Worm (Caenorhabditis elegans) whole organism, L4 larva: ENCODE data around the gene Y39G8B.5.

Source experiments
- F44E2.7 ChIP-seq: fragments of 200-800 bp; sonication (Bioruptor generic); IDR thresholded peaks from 2 replicates; pipeline ENCODE4 v2.1.2; 2022; ENCODE audit warnings: missing genetic modification characterization, missing compliant biosample characterization
- T26A8.4 ChIP-seq: fragments of 200-800 bp; sonication (Bioruptor generic); IDR thresholded peaks from 2 replicates; pipeline ENCODE4 v1.3.6; 2022; ENCODE audit warnings: missing genetic modification characterization, missing compliant biosample characterization
- Y48G9A.11 ChIP-seq: fragments of 200-800 bp; sonication (Bioruptor generic); IDR thresholded peaks from 2 replicates; pipeline ENCODE4 v1.3.6; 2022; ENCODE audit warnings: missing genetic modification reagents, missing genetic modification characterization, missing compliant biosample characterization
- Y5F2A.4 ChIP-seq: fragments of 200-800 bp; sonication (Bioruptor generic); optimal IDR thresholded peaks from 2 replicates; lab custom pipeline; 2018; ENCODE audit warnings: mild to moderate bottlenecking, missing genetic modification characterization, missing compliant biosample characterization
- aha-1 ChIP-seq: fragments of 150-350 bp; peaks from one replicate; lab custom pipeline; 2014; ENCODE audit warnings: missing biosample characterization, missing genetic modification characterization
- arid-1 ChIP-seq: fragments of 200-800 bp; sonication (Bioruptor generic); conservative IDR thresholded peaks from 2 replicates; pipeline ENCODE4 v1.3.6; 2022; ENCODE audit warnings: missing genetic modification reagents, missing genetic modification characterization, missing compliant biosample characterization
- ceh-20 ChIP-seq: fragments of 200-800 bp; sonication (Bioruptor generic); IDR thresholded peaks from 2 replicates; pipeline ENCODE4 v1.3.6; 2022; ENCODE audit warnings: missing genetic modification reagents, missing genetic modification characterization, missing compliant biosample characterization
- ces-1 ChIP-seq: fragments of 150-350 bp; sonication (generic microtip); optimal IDR thresholded peaks from 4 replicates; lab custom pipeline; 2014; ENCODE audit warnings: missing biosample characterization, missing genetic modification reagents, missing genetic modification characterization
- daf-12 ChIP-seq: fragments of 150-350 bp; optimal IDR thresholded peaks from 2 replicates; lab custom pipeline; 2014; ENCODE audit warnings: missing biosample characterization, missing genetic modification reagents, missing genetic modification characterization
- daf-19 ChIP-seq: fragments of 200-800 bp; sonication (Bioruptor generic); conservative IDR thresholded peaks from 2 replicates; pipeline ENCODE4 v1.3.6; 2022; ENCODE audit warnings: missing genetic modification characterization, missing compliant biosample characterization
- dmd-6 ChIP-seq: fragments of 200-800 bp; sonication (Bioruptor generic); IDR thresholded peaks from 2 replicates; pipeline ENCODE4 v1.3.6; 2022; ENCODE audit warnings: missing genetic modification reagents, missing genetic modification characterization, missing compliant biosample characterization
- egl-43 ChIP-seq: fragments of 200-800 bp; sonication (Bioruptor generic); IDR thresholded peaks from 2 replicates; pipeline ENCODE4 v1.3.6; 2022; ENCODE audit warnings: missing genetic modification reagents, missing genetic modification characterization, missing compliant biosample characterization
- hif-1 ChIP-seq, 2 experiments: sonication (generic microtip); optimal IDR thresholded peaks; 2 replicates each; lab custom pipeline; 2016 to 2017; ENCODE audit warnings: missing compliant biosample characterization in 2 of 2, missing genetic modification characterization in 2 of 2, missing genetic modification reagents in 2 of 2, missing genotype in 2 of 2, mild to moderate bottlenecking in 1 of 2
- hlh-11 ChIP-seq: fragments of 200-800 bp; sonication (Bioruptor generic); optimal IDR thresholded peaks from 2 replicates; lab custom pipeline; 2018; ENCODE audit warnings: mild to moderate bottlenecking, missing genetic modification characterization, missing compliant biosample characterization
- jun-1 ChIP-seq: fragments of 150-350 bp; optimal IDR thresholded peaks from 2 replicates; lab custom pipeline; 2014; ENCODE audit warnings: missing biosample characterization, missing genetic modification reagents, missing genetic modification characterization
- lin-13 ChIP-seq: fragments of 150-350 bp; optimal IDR thresholded peaks from 2 replicates; lab custom pipeline; 2014; ENCODE audit warnings: missing biosample characterization, missing genetic modification reagents, missing genetic modification characterization
- lin-15B ChIP-seq: fragments of 150-350 bp; sonication (generic microtip); optimal IDR thresholded peaks from 3 replicates; lab custom pipeline; 2014; ENCODE audit warnings: missing biosample characterization, missing genetic modification characterization
- madf-5 ChIP-seq, 2 experiments: fragments of 200-800 bp; sonication (Bioruptor generic); IDR thresholded peaks; 2 replicates each; pipeline ENCODE4 v1.3.6; 2022; ENCODE audit warnings: missing compliant biosample characterization in 2 of 2, missing genetic modification characterization in 2 of 2
- mdl-1 ChIP-seq, 2 experiments: fragments of 150-350 bp in 1 of 2; sonication (generic microtip) in 1 of 2; optimal IDR thresholded peaks; 2 replicates each; lab custom pipeline; 2014 to 2017; ENCODE audit warnings: missing biosample characterization in 2 of 2, missing genetic modification characterization in 2 of 2
- mep-1 ChIP-seq: fragments of 150-350 bp; sonication (generic microtip); optimal IDR thresholded peaks from 3 replicates; lab custom pipeline; 2014; ENCODE audit warnings: missing biosample characterization, missing genetic modification characterization
- mxl-2 ChIP-seq: fragments of 200-800 bp; sonication (Bioruptor generic); conservative IDR thresholded peaks from 2 replicates; pipeline ENCODE4 v1.3.6; 2022; ENCODE audit warnings: missing genetic modification reagents, missing genetic modification characterization, missing compliant biosample characterization
- mxl-3 ChIP-seq: fragments of 200-800 bp; sonication (Bioruptor generic); optimal IDR thresholded peaks from 2 replicates; lab custom pipeline; 2018; ENCODE audit warnings: mild to moderate bottlenecking, missing genetic modification characterization, missing compliant biosample characterization
- nhr-111 ChIP-seq: fragments of 200-800 bp; sonication (Bioruptor generic); optimal IDR thresholded peaks from 2 replicates; lab custom pipeline; 2018; ENCODE audit warnings: mild to moderate bottlenecking, missing genetic modification characterization, missing compliant biosample characterization
- nhr-237 ChIP-seq: sonication (generic microtip); optimal IDR thresholded peaks from 2 replicates; lab custom pipeline; 2017; ENCODE audit warnings: missing biosample characterization, missing genetic modification characterization
- nhr-28 ChIP-seq: fragments of 150-350 bp; optimal IDR thresholded peaks from 2 replicates; lab custom pipeline; 2014; ENCODE audit warnings: missing biosample characterization, missing genetic modification characterization
- nhr-48 ChIP-seq: sonication (generic microtip); optimal IDR thresholded peaks from 2 replicates; lab custom pipeline; 2016; ENCODE audit warnings: mild to moderate bottlenecking, missing genetic modification characterization, missing compliant biosample characterization
- nhr-77 ChIP-seq: fragments of 150-350 bp; optimal IDR thresholded peaks from 2 replicates; lab custom pipeline; 2014; ENCODE audit warnings: missing biosample characterization, missing genetic modification characterization
- saeg-2 ChIP-seq: fragments of 200-800 bp; sonication (Bioruptor generic); IDR thresholded peaks from 2 replicates; pipeline ENCODE4 v1.3.6; 2022; ENCODE audit warnings: missing genetic modification reagents, missing genetic modification characterization, missing compliant biosample characterization
- set-16 ChIP-seq: fragments of 200-800 bp; sonication (Bioruptor generic); IDR thresholded peaks from 2 replicates; pipeline ENCODE4 v1.3.6; 2022; ENCODE audit warnings: missing genetic modification reagents, missing genetic modification characterization, missing compliant biosample characterization
- snpc-1.2 ChIP-seq: fragments of 200-800 bp; sonication (Bioruptor generic); IDR thresholded peaks from 2 replicates; pipeline ENCODE4 v1.3.6; 2022; ENCODE audit warnings: missing genetic modification reagents, missing genetic modification characterization, missing compliant biosample characterization
- tra-1 ChIP-seq: fragments of 200-800 bp; sonication (Bioruptor generic); IDR thresholded peaks from 2 replicates; pipeline ENCODE4 v1.3.6; 2022; ENCODE audit warnings: missing genetic modification reagents, missing genetic modification characterization, missing compliant biosample characterization
- unc-39 ChIP-seq: sonication (generic microtip); optimal IDR thresholded peaks from 2 replicates; lab custom pipeline; 2017; ENCODE audit warnings: missing biosample characterization, missing genetic modification characterization
- zfp-3 ChIP-seq: fragments of 200-800 bp; sonication (Bioruptor generic); conservative IDR thresholded peaks from 2 replicates; pipeline ENCODE4 v1.3.6; 2022; ENCODE audit warnings: missing genetic modification reagents, missing genetic modification characterization, missing compliant biosample characterization
- ztf-11 ChIP-seq: fragments of 150-350 bp; optimal IDR thresholded peaks from 2 replicates; lab custom pipeline; 2014; ENCODE audit warnings: missing biosample characterization, missing genetic modification characterization
- ztf-7 ChIP-seq: fragments of 150-350 bp; optimal IDR thresholded peaks from 2 replicates; lab custom pipeline; 2014; ENCODE audit warnings: missing biosample characterization, missing genetic modification characterization

Y39G8B.5 gene

DNA sequence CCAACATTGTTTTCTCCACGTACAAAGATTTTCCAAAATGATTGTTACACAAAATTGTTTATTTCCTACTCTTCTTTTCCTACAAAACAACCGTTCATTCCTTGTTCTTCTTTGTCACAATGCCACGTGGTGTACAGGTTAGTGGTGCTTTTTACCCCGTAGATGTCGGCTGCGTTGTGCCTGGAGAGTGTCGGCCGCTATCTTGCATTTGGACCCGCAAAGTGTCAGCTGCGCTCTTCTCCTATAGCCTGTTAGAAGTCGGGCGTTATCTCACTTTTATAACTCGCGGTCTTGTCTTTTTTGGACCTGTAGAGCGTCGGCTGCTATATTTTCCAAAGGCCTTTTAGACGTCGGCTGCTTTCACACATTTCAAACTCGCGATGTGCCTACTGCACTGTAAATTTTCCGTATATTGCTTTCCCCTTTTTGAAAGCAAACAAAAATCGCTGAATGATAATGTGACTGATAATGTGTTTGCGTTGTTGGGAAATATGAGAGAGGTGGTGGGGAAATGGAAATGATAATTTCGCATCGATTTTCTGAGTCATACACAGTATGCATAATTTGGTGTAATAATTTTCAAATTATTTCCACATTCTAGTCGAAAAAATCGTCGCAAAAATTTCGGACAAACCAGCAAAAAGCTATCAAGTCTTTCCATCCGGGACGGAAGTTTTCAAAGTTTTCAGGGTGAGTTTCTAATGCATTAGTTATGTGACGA, 19.2 kb upstream of the Y39G8B.5 start, which contains the start of gene F01D5.8 (continued):
- no peak for TF ChIP-seq mdl-1 (tag; optimal IDR thresholded peaks at IDR 0.05; lab: Kevin White, UChicago)
- TF ChIP-seq nhr-111 (GFP tag; lab: Kevin White, UChicago), result no peak
- no peak for TF ChIP-seq Y48G9A.11 (GFP tag; lab: Robert Waterston, UW)
- no peak for TF ChIP-seq madf-5 (GFP tag; IDR thresholded peaks at IDR 0.05; lab: Robert Waterston, UW)
- no peak for TF ChIP-seq mxl-2 (GFP tag; lab: Robert Waterston, UW)
- peak; percentile 7 for TF ChIP-seq hlh-11
- TF ChIP-seq nhr-28 (tag; lab: Kevin White, UChicago), result peak; percentile 41
- no peak for TF ChIP-seq mep-1 (tag; lab: Kevin White, UChicago)
- TF ChIP-seq lin-13 (GFP tag; lab: Kevin White, UChicago), result peak; percentile 63
- no peak for TF ChIP-seq tra-1 (GFP tag; lab: Robert Waterston, UW)
- TF ChIP-seq jun-1, result no peak
- no peak for TF ChIP-seq nhr-237 (tag; lab: Kevin White, UChicago)
- no peak for TF ChIP-seq mxl-3
- no peak for TF ChIP-seq set-16 (GFP tag; lab: Robert Waterston, UW)
- 0 out of 2 replicates have a peak, but pooled peaks have one; percentile 18 for TF ChIP-seq zfp-3 (GFP tag; lab: Robert Waterston, UW)
- TF ChIP-seq nhr-77 (tag; lab: Kevin White, UChicago), result no peak
- TF ChIP-seq ceh-20 (GFP tag; lab: Robert Waterston, UW), result no peak
- TF ChIP-seq Y5F2A.4, result no peak
- TF ChIP-seq unc-39, result no peak
- no peak for TF ChIP-seq F44E2.7 (GFP tag; lab: Robert Waterston, UW)
- TF ChIP-seq daf-12 (tag; lab: Kevin White, UChicago), result no peak
- TF ChIP-seq saeg-2 (GFP tag; lab: Robert Waterston, UW), result no peak
- no peak for TF ChIP-seq arid-1 (GFP tag; lab: Robert Waterston, UW)
- TF ChIP-seq dmd-6, result peak; percentile 14; the same call in 1 of the 2 replicates
- TF ChIP-seq lin-15B (tag; lab: Kevin White, UChicago), result no peak
- no peak for TF ChIP-seq ztf-7 (tag; lab: Kevin White, UChicago)
- TF ChIP-seq snpc-1.2 (GFP tag; lab: Robert Waterston, UW), result no peak
- no peak for TF ChIP-seq hif-1 (tag; optimal IDR thresholded peaks at IDR 0.05; lab: Kevin White, UChicago)
- TF ChIP-seq ztf-11, result no peak

DNA sequence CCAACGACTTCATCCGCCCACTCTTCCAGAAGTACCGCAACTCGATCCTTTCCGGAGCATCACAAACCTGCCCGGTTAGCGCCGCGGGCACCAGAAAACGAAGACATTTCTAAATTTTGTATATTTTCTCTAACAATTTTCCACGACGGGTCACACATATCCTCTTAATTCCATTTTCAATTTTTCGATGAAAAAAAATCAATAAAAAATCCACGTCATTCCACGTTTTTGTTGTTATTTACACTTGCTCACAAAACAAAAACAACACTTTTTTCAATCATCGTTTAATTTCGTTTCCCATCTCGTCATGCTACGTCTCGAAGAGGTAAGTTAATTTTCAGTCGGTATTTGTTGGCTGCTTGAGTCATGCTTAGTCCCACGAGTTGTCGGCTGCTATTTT, 16.7 kb upstream of the Y39G8B.5 start, which contains the start of gene F01D5.7:
Gene F01D5.7, plus strand, starts transcription at position 301 of the 400 bp plus-strand sequence.
- TF ChIP-seq T26A8.4 (GFP tag; lab: Robert Waterston, UW), result no peak
- no peak for TF ChIP-seq nhr-111 (GFP tag; lab: Kevin White, UChicago)

DNA sequence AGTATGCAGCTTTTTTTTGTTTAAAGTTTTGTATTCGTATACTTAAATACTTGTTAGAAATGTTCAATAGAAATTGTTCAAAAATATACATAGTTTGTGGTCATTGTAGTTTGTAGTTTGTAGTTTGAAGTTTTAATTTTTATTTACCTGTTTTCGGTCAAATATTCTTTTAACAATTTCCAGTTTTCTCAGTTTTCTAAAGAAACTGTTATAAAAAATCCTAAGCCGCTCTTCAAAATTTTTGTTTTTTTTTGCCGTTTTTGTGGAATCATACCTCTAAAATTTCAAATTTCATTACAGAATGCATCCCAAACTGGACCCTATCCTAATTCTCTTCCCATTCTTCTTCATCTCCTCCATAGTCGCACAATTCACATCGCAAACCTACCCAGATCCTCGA, 14.6 kb upstream of the Y39G8B.5 start, which contains the start of gene F01D5.6:
Gene F01D5.6, plus strand, starts transcription at position 301 of the 400 bp plus-strand sequence.
- TF ChIP-seq hif-1 (tag; optimal IDR thresholded peaks at IDR 0.05; lab: Kevin White, UChicago) (no peak), saeg-2 (GFP tag; lab: Robert Waterston, UW) (no peak)

DNA sequence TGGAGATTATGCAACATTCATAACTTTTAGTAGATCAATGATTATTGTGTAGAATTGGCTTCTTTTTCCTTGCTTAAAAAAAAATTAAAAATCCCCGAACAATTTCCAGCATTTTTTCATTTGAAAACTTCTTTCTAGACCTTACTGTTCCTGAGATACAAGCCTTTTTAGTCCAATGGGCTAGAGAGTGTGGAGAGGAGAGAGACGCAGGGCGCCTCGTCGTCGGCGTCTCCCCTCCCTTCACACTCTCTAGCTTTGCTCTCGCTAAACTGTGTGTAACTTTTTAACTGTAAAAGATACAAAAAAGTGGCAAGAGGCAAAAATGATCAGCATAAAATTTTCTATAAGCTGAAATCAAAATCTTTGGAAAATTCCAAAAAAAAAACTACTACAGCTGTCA, 13.5 kb upstream of the Y39G8B.5 start:
- no peak for TF ChIP-seq nhr-237 (tag; lab: Kevin White, UChicago)

DNA sequence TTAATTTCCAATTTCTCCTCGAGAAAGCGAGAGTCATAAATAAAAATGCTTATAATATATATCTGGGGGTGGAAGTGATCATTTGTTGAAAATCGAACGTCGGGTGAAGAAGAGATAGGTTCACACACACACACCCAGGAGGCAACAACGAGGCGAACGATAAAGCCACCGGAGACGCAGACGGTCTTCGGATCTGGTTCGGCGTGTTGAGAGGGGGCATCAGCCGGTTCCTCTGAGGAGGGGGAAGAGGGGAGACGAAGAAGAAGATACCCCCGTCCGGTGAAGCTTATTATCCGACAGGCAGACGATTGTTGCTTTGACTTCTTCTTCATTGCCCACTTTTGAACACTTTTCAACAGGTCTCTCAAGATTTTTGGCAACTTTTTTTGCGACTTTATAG, 13.1 kb upstream of the Y39G8B.5 start:
- TF ChIP-seq ces-1 (GFP tag; lab: Kevin White, UChicago) (no peak), nhr-48 (tag; lab: Kevin White, UChicago) (peak; percentile 23), egl-43 (no peak), set-16 (GFP tag; lab: Robert Waterston, UW) (peak; percentile 57; the same call in 1 of the 2 replicates), hlh-11 (peak; percentile 51), daf-19 (GFP tag; lab: Robert Waterston, UW) (no peak), mep-1 (tag; lab: Kevin White, UChicago) (no peak), aha-1 (tag; lab: Kevin White, UChicago) (peak; percentile 35), mdl-1 (tag; optimal IDR thresholded peaks at IDR 0.05; lab: Kevin White, UChicago) (peak in 1 of 2 experiments; percentile 7), ztf-7 (tag; lab: Kevin White, UChicago) (no peak), T26A8.4 (GFP tag; lab: Robert Waterston, UW) (0 out of 2 replicates have a peak, but pooled peaks have one; percentile 20)
